Fruit fly (Drosophila melanogaster) whole organism, embryonic: ENCODE data around the gene sra.
A peak's percentile ranks its signal among the peaks of the same experiment; 100 is the strongest.

ENCODE experiments used
- CG10267 ChIP-seq: fragments of 200-800 bp; sonication (Bioruptor generic); optimal IDR thresholded peaks from 2 replicates; lab custom pipeline; 2018; ENCODE audit warnings: missing biosample characterization, mild to moderate bottlenecking, missing genetic modification characterization, moderate library complexity
- CG10321 ChIP-seq: fragments of 200-800 bp; sonication (Bioruptor generic); IDR thresholded peaks from 2 replicates; pipeline ENCODE4 v1.3.6; 2022; ENCODE audit warnings: missing biosample characterization, missing genetic modification characterization
- CG11398 ChIP-seq: fragments of 200-800 bp; sonication (Bioruptor generic); optimal IDR thresholded peaks from 2 replicates; lab custom pipeline; 2016; ENCODE audit warnings: missing biosample characterization, missing genetic modification characterization
- CG11504 ChIP-seq: fragments of 200-800 bp; sonication (Bioruptor generic); optimal IDR thresholded peaks from 3 replicates; lab custom pipeline; 2019; ENCODE audit warnings: missing biosample characterization, mild to moderate bottlenecking, missing genetic modification characterization, moderate library complexity
- CG11695 ChIP-seq: fragments of 200-800 bp; sonication (Bioruptor generic); IDR thresholded peaks from 3 replicates; pipeline ENCODE4 v1.3.6; 2022; ENCODE audit warnings: missing biosample characterization, missing genetic modification characterization
- CG12155 ChIP-seq: fragments of 200-800 bp; sonication (Bioruptor generic); optimal IDR thresholded peaks from 3 replicates; lab custom pipeline; 2016; ENCODE audit warnings: missing biosample characterization, missing genetic modification characterization
- CG1233 ChIP-seq: fragments of 200-800 bp; sonication (Bioruptor generic); optimal IDR thresholded peaks from 4 replicates; lab custom pipeline; 2018; ENCODE audit warnings: missing biosample characterization, mild to moderate bottlenecking, missing genetic modification characterization
- CG2712 ChIP-seq: fragments of 200-800 bp; optimal IDR thresholded peaks from 3 replicates; lab custom pipeline; 2019; ENCODE audit warnings: missing biosample characterization, mild to moderate bottlenecking, missing genetic modification characterization, moderate library complexity
- CG3163 ChIP-seq: fragments of 200-800 bp; sonication (Bioruptor generic); optimal IDR thresholded peaks from 3 replicates; lab custom pipeline; 2016; ENCODE audit warnings: missing biosample characterization, missing genetic modification characterization
- CG4328 ChIP-seq: fragments of 200-800 bp; sonication (Bioruptor generic); optimal IDR thresholded peaks from 3 replicates; lab custom pipeline; 2017; ENCODE audit warnings: missing biosample characterization, missing genetic modification reagents, missing genetic modification characterization
- CG43689 ChIP-seq: fragments of 200-800 bp; sonication (Bioruptor generic); IDR thresholded peaks from 2 replicates; pipeline ENCODE4 v1.3.6; 2022; ENCODE audit warnings: missing biosample characterization, missing genetic modification characterization
- CG5245 ChIP-seq: fragments of 200-800 bp; sonication (Bioruptor generic); optimal IDR thresholded peaks from 3 replicates; lab custom pipeline; 2016; ENCODE audit warnings: missing biosample characterization, missing genetic modification characterization
- CG9876 ChIP-seq: fragments of 200-800 bp; sonication (Bioruptor generic); optimal IDR thresholded peaks from 2 replicates; lab custom pipeline; 2016; ENCODE audit warnings: missing biosample characterization, missing genetic modification characterization
- CoRest ChIP-seq: fragments of 200-800 bp; sonication (Bioruptor generic); optimal IDR thresholded peaks from 3 replicates; lab custom pipeline; 2018; ENCODE audit warnings: missing biosample characterization, mild to moderate bottlenecking, missing genetic modification characterization, moderate library complexity
- D19B ChIP-seq: fragments of 200-800 bp; sonication (Bioruptor generic); optimal IDR thresholded peaks from 2 replicates; lab custom pipeline; 2017; ENCODE audit warnings: missing biosample characterization, mild to moderate bottlenecking, missing genetic modification characterization
- Dad ChIP-seq: fragments of 200-800 bp; sonication (Bioruptor generic); optimal IDR thresholded peaks from 3 replicates; lab custom pipeline; 2016; ENCODE audit warnings: missing biosample characterization, missing genetic modification characterization
- Deaf1 ChIP-seq: fragments of 200-800 bp; optimal IDR thresholded peaks from 3 replicates; lab custom pipeline; 2019; ENCODE audit warnings: missing biosample characterization, mild to moderate bottlenecking, missing genetic modification characterization, moderate library complexity
- E2f1 ChIP-seq: fragments of 200-800 bp; sonication (Bioruptor generic); IDR thresholded peaks from 2 replicates; pipeline ENCODE4 v1.3.6; 2022; ENCODE audit warnings: missing biosample characterization, missing genetic modification characterization
- ERR ChIP-seq: fragments of 200-800 bp; sonication (Bioruptor generic); optimal IDR thresholded peaks from 2 replicates; lab custom pipeline; 2016; ENCODE audit warnings: missing biosample characterization, missing genetic modification characterization
- GATAe ChIP-seq: fragments of 200-800 bp; sonication (Bioruptor generic); conservative IDR thresholded peaks from 2 replicates; pipeline ENCODE4 v1.3.6; 2022; ENCODE audit warnings: missing biosample characterization, missing genetic modification characterization
- Gug ChIP-seq: fragments of 200-800 bp; sonication (Bioruptor generic); IDR thresholded peaks from 4 replicates; pipeline ENCODE4 v1.3.6; 2022; ENCODE audit warnings: missing biosample characterization, missing genetic modification characterization
- Hand ChIP-seq: fragments of 200-800 bp; sonication (Bioruptor generic); optimal IDR thresholded peaks from 2 replicates; lab custom pipeline; 2017; ENCODE audit warnings: mild to moderate bottlenecking, missing biosample characterization, missing genetic modification reagents, missing genetic modification characterization
- HmgD ChIP-seq: fragments of 200-800 bp; sonication (Bioruptor generic); optimal IDR thresholded peaks from 3 replicates; lab custom pipeline; 2016; ENCODE audit warnings: missing biosample characterization, missing genetic modification characterization
- Hr39 ChIP-seq: fragments of >200 bp; optimal IDR thresholded peaks from 2 replicates; lab custom pipeline; 2017
- Max ChIP-seq: fragments of 200-800 bp; sonication (Bioruptor generic); optimal IDR thresholded peaks from 2 replicates; lab custom pipeline; 2016; ENCODE audit warnings: missing biosample characterization, mild to moderate bottlenecking, missing genetic modification characterization
- NFAT ChIP-seq: fragments of 200-800 bp; sonication (Bioruptor generic); IDR thresholded peaks from 2 replicates; pipeline ENCODE4 v1.3.6; 2022; ENCODE audit warnings: missing biosample characterization, missing genetic modification characterization
- Poxn ChIP-seq: fragments of 200-800 bp; sonication (Bioruptor generic); IDR thresholded peaks from 2 replicates; pipeline ENCODE4 v1.3.6; 2022; ENCODE audit warnings: missing biosample characterization, missing genetic modification characterization
- Taf1 ChIP-seq: fragments of 200-800 bp; sonication (Bioruptor generic); IDR thresholded peaks from 2 replicates; pipeline ENCODE4 v1.3.6; 2022; ENCODE audit warnings: missing biosample characterization, missing genetic modification characterization
- abd-A ChIP-seq: fragments of 200-800 bp; sonication (Bioruptor generic); optimal IDR thresholded peaks from 3 replicates; lab custom pipeline; 2019; ENCODE audit warnings: missing biosample characterization, mild to moderate bottlenecking, missing genetic modification characterization, moderate library complexity
- ara ChIP-seq: fragments of 200-800 bp; sonication (Bioruptor generic); IDR thresholded peaks from 2 replicates; pipeline ENCODE4 v1.3.6; 2022; ENCODE audit warnings: missing biosample characterization, missing genetic modification characterization
- cas ChIP-seq: fragments of 200-800 bp; sonication (Bioruptor generic); IDR thresholded peaks from 2 replicates; pipeline ENCODE4 v1.3.6; 2022; ENCODE audit warnings: missing biosample characterization, missing genetic modification characterization
- chinmo ChIP-seq: fragments of 200-800 bp; sonication (Bioruptor generic); IDR thresholded peaks from 4 replicates; pipeline ENCODE4 v1.3.6; 2022; ENCODE audit warnings: missing biosample characterization, missing genetic modification characterization; ENCODE audit not compliant: partially characterized antibody
- her ChIP-seq: fragments of 200-800 bp; sonication (Bioruptor generic); optimal IDR thresholded peaks from 2 replicates; lab custom pipeline; 2016; ENCODE audit warnings: missing biosample characterization, missing genetic modification characterization
- jumu ChIP-seq: fragments of 200-800 bp; sonication (Bioruptor generic); optimal IDR thresholded peaks from 3 replicates; lab custom pipeline; 2016; ENCODE audit warnings: missing biosample characterization, missing genetic modification characterization
- lab ChIP-seq: fragments of 200-800 bp; sonication (Bioruptor generic); optimal IDR thresholded peaks from 3 replicates; lab custom pipeline; 2017; ENCODE audit warnings: missing biosample characterization, missing genetic modification characterization, mild to moderate bottlenecking, moderate library complexity, missing genetic modification reagents
- luna ChIP-seq: fragments of 200-800 bp; sonication (Bioruptor generic); optimal IDR thresholded peaks from 2 replicates; lab custom pipeline; 2016; ENCODE audit warnings: missing biosample characterization, missing genetic modification characterization
- maf-S ChIP-seq: fragments of 200-800 bp; sonication (Bioruptor generic); optimal IDR thresholded peaks from 2 replicates; lab custom pipeline; 2016; ENCODE audit warnings: missing biosample characterization, missing genetic modification characterization
- nau ChIP-seq: fragments of 200-800 bp; sonication (Bioruptor generic); optimal IDR thresholded peaks from 3 replicates; lab custom pipeline; 2017; ENCODE audit warnings: missing biosample characterization, mild to moderate bottlenecking, missing genetic modification characterization, missing genetic modification reagents
- nerfin-1 ChIP-seq: fragments of 200-800 bp; sonication (Bioruptor generic); optimal IDR thresholded peaks from 3 replicates; lab custom pipeline; 2019; ENCODE audit warnings: missing biosample characterization, mild to moderate bottlenecking, missing genetic modification characterization, moderate library complexity
- oc ChIP-seq: fragments of 200-800 bp; sonication (Bioruptor generic); optimal IDR thresholded peaks from 2 replicates; lab custom pipeline; 2018; ENCODE audit warnings: missing biosample characterization, mild to moderate bottlenecking, missing genetic modification characterization, moderate library complexity
- repo ChIP-seq: fragments of 200-800 bp; sonication (Bioruptor generic); optimal IDR thresholded peaks from 2 replicates; lab custom pipeline; 2016; ENCODE audit warnings: missing biosample characterization, missing genetic modification characterization
- sc ChIP-seq, 3 experiments: fragments of >200 bp in 2 of 3; fragments of 200-800 bp in 1 of 3; sonication (Bioruptor generic) in 1 of 3; optimal IDR thresholded peaks; 2 replicates in 2 of 3; 3 replicates in 1 of 3; lab custom pipeline; 2017; ENCODE audit warnings: mild to moderate bottlenecking in 1 of 3, missing biosample characterization in 1 of 3, missing genetic modification characterization in 1 of 3, missing genetic modification reagents in 1 of 3
- schlank ChIP-seq: fragments of 200-800 bp; sonication (Bioruptor generic); optimal IDR thresholded peaks from 2 replicates; lab custom pipeline; 2018; ENCODE audit warnings: missing biosample characterization, mild to moderate bottlenecking, missing genetic modification characterization
- sima ChIP-seq: fragments of 200-800 bp; sonication (Bioruptor generic); optimal IDR thresholded peaks from 2 replicates; lab custom pipeline; 2016; ENCODE audit warnings: missing biosample characterization, missing genetic modification characterization
- sna ChIP-seq: fragments of 200-800 bp; sonication (Bioruptor generic); IDR thresholded peaks from 2 replicates; pipeline ENCODE4 v1.3.6; 2022; ENCODE audit warnings: missing biosample characterization, missing genetic modification characterization; ENCODE audit not compliant: partially characterized antibody
- tna ChIP-seq: fragments of 200-800 bp; sonication (Bioruptor generic); IDR thresholded peaks from 2 replicates; pipeline ENCODE4 v1.3.6; 2022; ENCODE audit warnings: missing biosample characterization, missing genetic modification characterization; ENCODE audit not compliant: partially characterized antibody
- toy ChIP-seq: fragments of 200-800 bp; sonication (Bioruptor generic); IDR thresholded peaks from 2 replicates; pipeline ENCODE4 v1.3.6; 2022; ENCODE audit warnings: missing biosample characterization, missing genetic modification characterization
- trem ChIP-seq: fragments of 200-800 bp; optimal IDR thresholded peaks from 3 replicates; lab custom pipeline; 2019; ENCODE audit warnings: missing biosample characterization, mild to moderate bottlenecking, missing genetic modification characterization, moderate library complexity
- zen2 ChIP-seq: fragments of 200-800 bp; sonication (Bioruptor generic); IDR thresholded peaks from 3 replicates; pipeline ENCODE4 v1.3.6; 2022; ENCODE audit warnings: missing biosample characterization, missing genetic modification characterization; ENCODE audit not compliant: partially characterized antibody

Gene sra

DNA sequence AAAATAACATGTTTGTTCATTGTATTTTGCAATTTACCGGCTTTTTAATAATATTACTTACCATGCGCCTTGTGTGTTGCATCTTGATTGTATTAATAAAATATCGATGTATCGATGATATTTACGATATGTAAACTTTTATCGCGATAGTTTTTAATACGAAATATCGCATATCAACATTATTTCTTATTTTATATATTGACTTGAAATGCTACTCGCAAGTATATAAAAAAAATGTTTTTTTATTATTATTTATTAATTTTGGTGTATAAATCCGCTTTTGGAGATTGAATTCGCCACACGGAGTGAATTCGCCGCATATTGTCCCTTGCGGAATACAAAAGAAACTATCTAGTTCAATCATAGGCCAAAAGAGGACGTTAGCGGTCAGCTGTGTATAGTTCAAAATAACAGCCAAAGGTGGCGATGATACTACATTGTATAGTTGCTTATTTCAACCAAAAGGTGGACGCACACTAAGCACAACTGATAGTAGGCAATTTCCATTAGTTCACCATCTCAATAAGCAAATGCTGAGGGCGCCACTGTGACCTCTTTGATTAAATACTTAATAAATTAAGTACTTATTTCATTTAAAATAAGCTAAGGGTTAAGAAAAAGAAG, 18.5 kb downstream of the sra start, which contains the start of gene mtSSB (continued):
- TF ChIP-seq Max (GFP tag; lab: Kevin White, UChicago) (peak; percentile 76), HmgD (GFP tag; lab: Kevin White, UChicago) (peak; percentile 66), abd-A (tag; lab: Kevin White, UChicago) (peak; percentile 89), maf-S (GFP tag; lab: Kevin White, UChicago) (peak; percentile 73), Gug (GFP tag; lab: Robert Waterston, UW) (peak; percentile 85), her (GFP tag; lab: Kevin White, UChicago) (peak; percentile 88), Dad (GFP tag; lab: Kevin White, UChicago) (peak; percentile 68), GATAe (GFP tag; lab: Robert Waterston, UW) (peak; percentile 65), tna (GFP tag; lab: Robert Waterston, UW) (peak; percentile 98), lab (GFP tag; lab: Kevin White, UChicago) (peak; percentile 90), NFAT (peak; percentile 99), chinmo (GFP tag; lab: Robert Waterston, UW) (peak; percentile 100), Poxn (GFP tag; lab: Robert Waterston, UW) (peak; percentile 11; the same call in 1 of the 2 replicates), sna (GFP tag; lab: Robert Waterston, UW) (peak; percentile 100), Hand (GFP tag; lab: Kevin White, UChicago) (no peak), CG43689 (peak; percentile 78), zen2 (GFP tag; lab: Robert Waterston, UW) (peak; percentile 100), CG1233 (GFP tag; lab: Kevin White, UChicago) (peak; percentile 71), CG3163 (peak; percentile 66), nau (GFP tag; lab: Kevin White, UChicago) (peak; percentile 51), CG9876 (peak; percentile 88), ara (GFP tag; lab: Robert Waterston, UW) (peak; percentile 80), cas (GFP tag; lab: Robert Waterston, UW) (no peak), CG10267 (tag; lab: Kevin White, UChicago) (peak; percentile 87), nerfin-1 (tag; lab: Kevin White, UChicago) (peak; percentile 58), CG10321 (0 out of 2 replicates have a peak, but pooled peaks have one; percentile 56), oc (tag; lab: Kevin White, UChicago) (peak; percentile 85), CoRest (tag; lab: Kevin White, UChicago) (peak; percentile 77), repo (GFP tag; lab: Kevin White, UChicago) (peak; percentile 80), schlank (tag; lab: Kevin White, UChicago) (peak; percentile 64), trem (tag; lab: Kevin White, UChicago) (peak; percentile 91), jumu (peak; percentile 77), Hr39 (no peak), E2f1 (GFP tag; lab: Robert Waterston, UW) (peak; percentile 92), Deaf1 (tag; lab: Kevin White, UChicago) (peak; percentile 62), sc (optimal IDR thresholded peaks at IDR 0.05; lab: Kevin White, UChicago) (no peak), sc (GFP tag; optimal IDR thresholded peaks at IDR 0.05; lab: Kevin White, UChicago) (peak; percentile 77), CG4328 (GFP tag; lab: Kevin White, UChicago) (peak; percentile 69), luna (GFP tag; lab: Kevin White, UChicago) (no peak), sima (no peak), D19B (GFP tag; lab: Kevin White, UChicago) (peak; percentile 29), CG11695 (peak; percentile 52; the same call in 2 of the 3 replicates), CG5245 (peak; percentile 96), CG12155 (GFP tag; lab: Kevin White, UChicago) (peak; percentile 79), CG2712 (peak; percentile 83), ERR (GFP tag; lab: Kevin White, UChicago) (peak; percentile 61), CG11398 (GFP tag; lab: Kevin White, UChicago) (peak; percentile 76), Taf1 (peak; percentile 78; the same call in 1 of the 2 replicates), CG11504 (peak; percentile 85), toy (GFP tag; lab: Robert Waterston, UW) (peak; percentile 26; the same call in 1 of the 2 replicates)
